Worm (Caenorhabditis elegans) whole organism, L4/young adult: ENCODE data around the gene Y46G5A.23.

Experiments
- W03F9.2 ChIP-seq: fragments of 150-350 bp; optimal IDR thresholded peaks from 2 replicates; lab custom pipeline; 2014; ENCODE audit warnings: missing biosample characterization, missing genetic modification characterization
- dao-5 ChIP-seq: sonication (generic microtip); optimal IDR thresholded peaks from 2 replicates; lab custom pipeline; 2016; ENCODE audit warnings: missing genotype, missing genetic modification characterization, moderate library complexity, missing compliant biosample characterization
- him-1 ChIP-seq: sonication (generic microtip); optimal IDR thresholded peaks from 2 replicates; lab custom pipeline; 2016; ENCODE audit warnings: missing genotype, missing genetic modification reagents, missing genetic modification characterization, missing compliant biosample characterization

DNA sequence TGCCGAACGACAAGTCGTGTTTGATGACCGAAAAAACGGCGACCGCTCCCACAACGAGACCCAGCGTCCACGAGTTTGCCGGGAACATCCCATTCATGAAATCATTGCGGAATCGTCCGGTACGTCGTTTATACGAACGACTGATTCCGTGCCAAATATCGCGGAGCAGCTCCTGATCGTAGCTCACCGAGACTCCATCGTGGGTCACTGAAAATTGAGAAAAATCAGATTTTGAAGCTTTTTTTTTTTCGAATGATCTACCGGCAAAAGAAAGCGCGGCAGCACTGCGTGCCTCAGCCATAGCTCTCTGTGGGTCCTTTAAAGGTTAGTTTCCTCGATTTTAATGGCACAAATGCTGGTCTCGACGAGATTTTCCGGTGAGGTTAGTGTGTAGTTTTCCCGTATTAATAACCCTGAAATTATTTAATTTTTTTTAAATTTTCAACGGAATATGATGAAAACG, 32.7 kb downstream of the Y46G5A.23 start, which contains the start of gene cpt-1:
- TF ChIP-seq dao-5 (tag; lab: Kevin White, UChicago) (no peak), him-1 (no peak), W03F9.2 (tag; lab: Kevin White, UChicago) (no peak)
